Fruit fly (Drosophila melanogaster): ENCODE results near the gene rtet.

rtet gene

DNA sequence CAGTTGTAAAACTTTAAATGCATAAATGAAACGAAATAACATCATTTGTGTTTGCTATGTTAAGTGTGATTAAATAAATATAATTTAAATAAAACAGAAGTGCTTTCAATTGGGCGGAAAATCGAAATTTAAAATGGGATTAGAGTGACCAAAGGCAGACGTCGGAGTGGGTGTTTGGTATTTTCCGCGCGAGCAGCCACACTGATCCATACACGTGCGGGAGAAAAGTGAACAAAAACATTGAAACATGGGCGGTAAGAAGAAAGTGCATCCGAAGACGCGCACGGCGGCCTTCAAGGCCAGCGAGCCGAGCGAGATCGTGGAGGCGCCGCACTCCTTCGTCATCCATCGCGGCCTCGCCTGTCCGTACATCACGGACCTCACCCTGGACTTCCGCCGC lies 7.8 kb downstream of the rtet start, which contains the start of gene ppan (continued):
- peak; percentile 23 for TF ChIP-seq HmgZ (tag; optimal IDR thresholded peaks at IDR 0.05)
- TF ChIP-seq luna (GFP tag; optimal IDR thresholded peaks at IDR 0.05), result no peak
- TF ChIP-seq Vsx1 (GFP tag; optimal IDR thresholded peaks at IDR 0.05), result no peak
- no peak for TF ChIP-seq Oaz (GFP tag; IDR thresholded peaks at IDR 0.05)
- no peak for TF ChIP-seq Neu2 (GFP tag; optimal IDR thresholded peaks at IDR 0.05; ENCODE audit: borderline replicate concordance)
- TF ChIP-seq her (GFP tag; optimal IDR thresholded peaks at IDR 0.05), result no peak
- TF ChIP-seq Dfd (GFP tag; optimal IDR thresholded peaks at IDR 0.05), result no peak
- peak; percentile 70 for TF ChIP-seq Med (GFP tag)

- TF ChIP-seq Ets65A (GFP tag), result peak; percentile 32
- TF ChIP-seq CG30403 (GFP tag; optimal IDR thresholded peaks at IDR 0.05), result peak; percentile 39
- TF ChIP-seq Atf3 (GFP tag; optimal IDR thresholded peaks at IDR 0.05), result no peak
- TF ChIP-seq stwl (tag; optimal IDR thresholded peaks at IDR 0.05), result peak; percentile 46
- TF ChIP-seq ash1 (GFP tag; optimal IDR thresholded peaks at IDR 0.05), result no peak
- no peak for TF ChIP-seq CG7372 (GFP tag; IDR thresholded peaks at IDR 0.05)
- peak; percentile 21 for TF ChIP-seq CG1233 (GFP tag; optimal IDR thresholded peaks at IDR 0.05)
- peak; percentile 40; the same call in 2 of the 3 replicates for TF ChIP-seq Aef1 (GFP tag; IDR thresholded peaks at IDR 0.05)
- TF ChIP-seq CG14667 (GFP tag; IDR thresholded peaks at IDR 0.05), result no peak
- TF ChIP-seq MBD-R2 (GFP tag; IDR thresholded peaks at IDR 0.05), result peak; percentile 82
- TF ChIP-seq Poxn (GFP tag; IDR thresholded peaks at IDR 0.05), result no peak
- peak; percentile 84 for TF ChIP-seq vnd (GFP tag; IDR thresholded peaks at IDR 0.05; ENCODE audit: partially characterized antibody)
- peak; percentile 35 for TF ChIP-seq HLH54F (GFP tag; optimal IDR thresholded peaks at IDR 0.05)
- TF ChIP-seq Ets97D (GFP tag; optimal IDR thresholded peaks at IDR 0.05), result peak; percentile 52
- TF ChIP-seq CG11696 (GFP tag; IDR thresholded peaks at IDR 0.05), result no peak
- TF ChIP-seq gfzf (GFP tag; optimal IDR thresholded peaks at IDR 0.05), result peak; percentile 81
- no peak for TF ChIP-seq CG18011 (GFP tag; optimal IDR thresholded peaks at IDR 0.05)
- TF ChIP-seq fu2 (GFP tag; optimal IDR thresholded peaks at IDR 0.05), result peak; percentile 40
- peak; percentile 83 for TF ChIP-seq pzg (GFP tag; optimal IDR thresholded peaks at IDR 0.05)
- no peak for TF ChIP-seq CG8290 (GFP tag; optimal IDR thresholded peaks at IDR 0.05)
- no peak for TF ChIP-seq CG8290 (tag; optimal IDR thresholded peaks at IDR 0.05)
- TF ChIP-seq twi (tag; optimal IDR thresholded peaks at IDR 0.05), result no peak
- TF ChIP-seq z (GFP tag; IDR thresholded peaks at IDR 0.05), result no peak
- TF ChIP-seq ci (GFP tag; IDR thresholded peaks at IDR 0.05), result no peak
- no peak for TF ChIP-seq exex (tag; optimal IDR thresholded peaks at IDR 0.05)
- TF ChIP-seq Hsf (GFP tag; optimal IDR thresholded peaks at IDR 0.05), result peak; percentile 33
- TF ChIP-seq Dbx (GFP tag; IDR thresholded peaks at IDR 0.05), result 0 out of 3 replicates have a peak, but pooled peaks have one; percentile 55
- TF ChIP-seq D19B (GFP tag; optimal IDR thresholded peaks at IDR 0.05), result peak; percentile 94
- TF ChIP-seq CG42726 (GFP tag; IDR thresholded peaks at IDR 0.05; ENCODE audit: partially characterized antibody), result 0 out of 2 replicates have a peak, but pooled peaks have one; percentile 24
- peak; percentile 13 for TF ChIP-seq Sry-δ (GFP tag; optimal IDR thresholded peaks at IDR 0.05)
- TF ChIP-seq CG11398 (GFP tag; optimal IDR thresholded peaks at IDR 0.05), result no peak
- TF ChIP-seq CG12236 (GFP tag; optimal IDR thresholded peaks at IDR 0.05), result no peak
- TF ChIP-seq zen2 (GFP tag; IDR thresholded peaks at IDR 0.05; ENCODE audit: partially characterized antibody), result peak; percentile 63
- TF ChIP-seq ttk (GFP tag; IDR thresholded peaks at IDR 0.05), result no peak
- TF ChIP-seq unpg (GFP tag; optimal IDR thresholded peaks at IDR 0.05), result no peak
- peak; percentile 32; the same call in 1 of the 3 replicates for TF ChIP-seq dysf (GFP tag; IDR thresholded peaks at IDR 0.05)
- no peak for TF ChIP-seq Gug (GFP tag; IDR thresholded peaks at IDR 0.05)
- TF ChIP-seq mam (GFP tag; optimal IDR thresholded peaks at IDR 0.05), result peak; percentile 39
- TF ChIP-seq CG14441 (GFP tag; IDR thresholded peaks at IDR 0.05), result peak; percentile 49; the same call in 1 of the 2 replicates
- TF ChIP-seq Stat92E (GFP tag; optimal IDR thresholded peaks at IDR 0.05), result no peak
- peak; percentile 25; the same call in 1 of the 2 replicates for TF ChIP-seq Rfx (GFP tag; IDR thresholded peaks at IDR 0.05)
- TF ChIP-seq sug (tag; optimal IDR thresholded peaks at IDR 0.05), result peak; percentile 27
- TF ChIP-seq nerfin-2 (GFP tag; IDR thresholded peaks at IDR 0.05; ENCODE audit: partially characterized antibody), result peak; percentile 96
Observed at dm6 chr3R:21118784-21119183, 10.5 kb downstream of the rtet start, which contains the start of gene Bdbt. Gene Bdbt (minus strand): TSS chr3R:21118856.
